Worm (Caenorhabditis elegans) whole organism, L4 larva: ENCODE measurements around the gene idpa-1.

Experiments used
- attf-4 ChIP-seq: sonication (generic microtip); optimal IDR thresholded peaks from 3 replicates; lab custom pipeline; 2017; ENCODE audit warnings: missing biosample characterization, missing genetic modification characterization
- ceh-62 ChIP-seq: sonication (generic microtip); optimal IDR thresholded peaks from 2 replicates; lab custom pipeline; 2017; ENCODE audit warnings: missing biosample characterization, missing genetic modification characterization
- ctbp-1 ChIP-seq: fragments of 200-800 bp; sonication (Bioruptor generic); IDR thresholded peaks from 2 replicates; pipeline ENCODE4 v1.3.6; 2022; ENCODE audit warnings: missing genetic modification reagents, missing genetic modification characterization, missing compliant biosample characterization
- dpl-1 ChIP-seq: fragments of 150-350 bp; optimal IDR thresholded peaks from 2 replicates; lab custom pipeline; 2014; ENCODE audit warnings: missing biosample characterization, missing genetic modification reagents, missing genetic modification characterization
- egl-27 ChIP-seq: sonication (generic microtip); optimal IDR thresholded peaks from 3 replicates; lab custom pipeline; 2017; ENCODE audit warnings: missing biosample characterization, missing genetic modification reagents, missing genetic modification characterization
- fkh-10 ChIP-seq: fragments of 150-350 bp; optimal IDR thresholded peaks from 2 replicates; lab custom pipeline; 2014; ENCODE audit warnings: missing biosample characterization, missing genetic modification reagents, missing genetic modification characterization
- hif-1 ChIP-seq, 2 experiments: sonication (generic microtip); optimal IDR thresholded peaks; 2 replicates each; lab custom pipeline; 2016 to 2017; ENCODE audit warnings: missing compliant biosample characterization in 2 of 2, missing genetic modification characterization in 2 of 2, missing genetic modification reagents in 2 of 2, missing genotype in 2 of 2, mild to moderate bottlenecking in 1 of 2
- jun-1 ChIP-seq: fragments of 150-350 bp; optimal IDR thresholded peaks from 2 replicates; lab custom pipeline; 2014; ENCODE audit warnings: missing biosample characterization, missing genetic modification reagents, missing genetic modification characterization
- lin-39 ChIP-seq: fragments of 150-350 bp; optimal IDR thresholded peaks from 2 replicates; lab custom pipeline; 2014; ENCODE audit warnings: missing biosample characterization, missing genetic modification reagents, missing genetic modification characterization
- nhr-11 ChIP-seq: fragments of 150-350 bp; optimal IDR thresholded peaks from 2 replicates; lab custom pipeline; 2014; ENCODE audit warnings: missing biosample characterization, missing genetic modification characterization
- tag-97 ChIP-seq: fragments of 200-800 bp; sonication (Bioruptor generic); IDR thresholded peaks from 2 replicates; pipeline ENCODE4 v1.3.6; 2022; ENCODE audit warnings: missing genetic modification characterization, missing compliant biosample characterization
- unc-39 ChIP-seq: sonication (generic microtip); optimal IDR thresholded peaks from 2 replicates; lab custom pipeline; 2017; ENCODE audit warnings: missing biosample characterization, missing genetic modification characterization

DNA sequence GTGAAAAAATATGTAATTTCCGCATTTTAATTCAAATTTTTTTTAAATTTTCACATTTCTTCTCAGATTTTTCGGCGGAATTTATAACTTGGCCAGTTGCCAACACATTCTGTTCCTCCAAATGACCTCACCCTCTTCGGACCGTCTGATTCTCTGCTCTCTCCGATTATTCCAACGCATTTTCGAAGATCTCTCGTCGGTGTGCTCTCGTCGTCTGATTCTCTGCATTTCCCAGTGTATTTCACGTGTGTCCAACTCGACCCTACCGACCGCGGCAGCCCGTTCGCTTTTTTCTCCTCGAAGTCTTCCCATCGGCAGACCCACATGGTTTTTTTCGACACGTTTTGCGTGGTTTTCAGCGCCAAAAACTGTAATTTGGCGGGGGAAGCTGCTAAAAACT, 46.2 kb upstream of the idpa-1 start:
- TF ChIP-seq ceh-62 (tag; lab: Kevin White, UChicago): no peak
- TF ChIP-seq nhr-11 (tag; lab: Kevin White, UChicago): no peak
- no peak for TF ChIP-seq lin-39
- no peak for TF ChIP-seq tag-97 (GFP tag; lab: Robert Waterston, UW)
- no peak for TF ChIP-seq fkh-10 (GFP tag; lab: Kevin White, UChicago)
- TF ChIP-seq attf-4 (tag; lab: Kevin White, UChicago): no peak
- no peak for TF ChIP-seq jun-1
- no peak for TF ChIP-seq ctbp-1 (GFP tag; lab: Robert Waterston, UW)
- no peak for TF ChIP-seq dpl-1
- no peak for TF ChIP-seq unc-39 (tag; lab: Kevin White, UChicago)
- no peak for TF ChIP-seq hif-1 (tag; optimal IDR thresholded peaks at IDR 0.05; lab: Kevin White, UChicago)
- no peak for TF ChIP-seq egl-27 (tag; lab: Kevin White, UChicago)
